Worm (Caenorhabditis elegans) whole organism, L2 larva: ENCODE results near the gene sma-4.

ENCODE experiments used
- F13H6.1 ChIP-seq: sonication (generic microtip); optimal IDR thresholded peaks from 2 replicates; lab custom pipeline; 2016; ENCODE audit warnings: missing genetic modification characterization, missing compliant biosample characterization
- R02D3.7 ChIP-seq: fragments of 150-350 bp; optimal IDR thresholded peaks from 2 replicates; lab custom pipeline; 2014; ENCODE audit warnings: missing biosample characterization, missing genetic modification characterization
- Y55F3AM.14 ChIP-seq: fragments of 200-800 bp; sonication (Bioruptor generic); optimal IDR thresholded peaks from 2 replicates; lab custom pipeline; 2018; ENCODE audit warnings: mild to moderate bottlenecking, missing genetic modification characterization, missing compliant biosample characterization
- aly-2 ChIP-seq: fragments of 150-350 bp; optimal IDR thresholded peaks from 2 replicates; lab custom pipeline; 2014; ENCODE audit warnings: missing biosample characterization, missing genetic modification characterization
- ama-1 ChIP-seq: fragments of 150-350 bp; optimal IDR thresholded peaks from 2 replicates; lab custom pipeline; 2018; ENCODE audit warnings: inconsistent platforms
- blmp-1 ChIP-seq: sonication (generic microtip); optimal IDR thresholded peaks from 2 replicates; lab custom pipeline; 2017; ENCODE audit warnings: missing genetic modification characterization, mild to moderate bottlenecking, missing compliant biosample characterization, antibody characterized with exemption, moderate library complexity; ENCODE audit not compliant: insufficient read depth
- crh-2 ChIP-seq: sonication (generic microtip); optimal IDR thresholded peaks from 2 replicates; lab custom pipeline; 2017; ENCODE audit warnings: missing biosample characterization, missing genetic modification characterization
- egl-27 ChIP-seq: sonication (generic microtip); optimal IDR thresholded peaks from 3 replicates; lab custom pipeline; 2017; ENCODE audit warnings: missing biosample characterization, missing genetic modification reagents, missing genetic modification characterization
- elt-1 ChIP-seq: fragments of 150-350 bp; optimal IDR thresholded peaks from 2 replicates; lab custom pipeline; 2014; ENCODE audit warnings: missing biosample characterization, missing genetic modification characterization
- fos-1 ChIP-seq: fragments of 150-350 bp; optimal IDR thresholded peaks from 2 replicates; lab custom pipeline; 2014; ENCODE audit warnings: missing biosample characterization, missing genetic modification characterization
- lin-11 ChIP-seq: fragments of 150-350 bp; sonication (generic microtip); optimal IDR thresholded peaks from 2 replicates; lab custom pipeline; 2014; ENCODE audit warnings: missing biosample characterization, missing genetic modification characterization, inconsistent platforms, mixed read lengths
- lin-13 ChIP-seq: fragments of 150-350 bp; optimal IDR thresholded peaks from 2 replicates; lab custom pipeline; 2014; ENCODE audit warnings: missing biosample characterization, missing genetic modification reagents, missing genetic modification characterization
- lsy-2 ChIP-seq, 2 experiments: fragments of 150-350 bp in 1 of 2; sonication (generic microtip) in 1 of 2; optimal IDR thresholded peaks; 2 replicates each; lab custom pipeline; 2014 to 2017; ENCODE audit warnings: missing biosample characterization in 2 of 2, missing genetic modification characterization in 2 of 2
- mab-5 ChIP-seq: fragments of 150-350 bp; optimal IDR thresholded peaks from 2 replicates; lab custom pipeline; 2014; ENCODE audit warnings: missing biosample characterization, missing genetic modification characterization
- mbf-1 ChIP-seq: sonication (generic microtip); optimal IDR thresholded peaks from 2 replicates; lab custom pipeline; 2017; ENCODE audit warnings: missing biosample characterization, missing genetic modification characterization
- nhr-11 ChIP-seq: fragments of 150-350 bp; optimal IDR thresholded peaks from 2 replicates; lab custom pipeline; 2014; ENCODE audit warnings: missing biosample characterization, missing genetic modification characterization
- nhr-12 ChIP-seq: fragments of 150-350 bp; optimal IDR thresholded peaks from 2 replicates; lab custom pipeline; 2014; ENCODE audit warnings: missing biosample characterization, missing genetic modification characterization
- nhr-21 ChIP-seq: fragments of 150-350 bp; optimal IDR thresholded peaks from 2 replicates; lab custom pipeline; 2014; ENCODE audit warnings: missing biosample characterization, missing genetic modification characterization
- nhr-23 ChIP-seq: fragments of 150-350 bp; optimal IDR thresholded peaks from 2 replicates; lab custom pipeline; 2014; ENCODE audit warnings: missing biosample characterization, missing genetic modification reagents, missing genetic modification characterization
- nhr-25 ChIP-seq: fragments of 150-350 bp; sonication (generic microtip); optimal IDR thresholded peaks from 3 replicates; lab custom pipeline; 2014; ENCODE audit warnings: missing biosample characterization, missing genetic modification characterization
- nhr-77 ChIP-seq: fragments of 150-350 bp; optimal IDR thresholded peaks from 2 replicates; lab custom pipeline; 2014; ENCODE audit warnings: missing biosample characterization, missing genetic modification characterization
- peb-1 ChIP-seq: fragments of 150-350 bp; optimal IDR thresholded peaks from 2 replicates; lab custom pipeline; 2014; ENCODE audit warnings: missing biosample characterization, missing genetic modification characterization
- sem-4 ChIP-seq: fragments of 150-350 bp; optimal IDR thresholded peaks from 2 replicates; lab custom pipeline; 2014; ENCODE audit warnings: missing biosample characterization, missing genetic modification reagents, missing genetic modification characterization
- sma-3 ChIP-seq: sonication (generic microtip); optimal IDR thresholded peaks from 2 replicates; lab custom pipeline; 2016; ENCODE audit warnings: missing genetic modification reagents, missing genetic modification characterization, missing compliant biosample characterization
- sma-9 ChIP-seq, 2 experiments: fragments of 150-350 bp in 1 of 2; sonication (generic microtip) in 1 of 2; optimal IDR thresholded peaks; 2 replicates each; lab custom pipeline; 2014 to 2016; ENCODE audit warnings: missing genetic modification characterization in 2 of 2, mild to moderate bottlenecking in 1 of 2, missing biosample characterization in 1 of 2, missing compliant biosample characterization in 1 of 2, missing genetic modification reagents in 1 of 2, moderate library complexity in 1 of 2
- snpc-4 ChIP-seq: fragments of 150-350 bp; optimal IDR thresholded peaks from 2 replicates; lab custom pipeline; 2014; ENCODE audit warnings: missing biosample characterization, missing genetic modification characterization
- unc-39 ChIP-seq: fragments of 150-350 bp; optimal IDR thresholded peaks from 2 replicates; lab custom pipeline; 2014; ENCODE audit warnings: missing biosample characterization, missing genetic modification characterization
- unc-62 ChIP-seq: fragments of 150-350 bp; optimal IDR thresholded peaks from 2 replicates; lab custom pipeline; 2014; ENCODE audit warnings: missing biosample characterization, missing genetic modification reagents, missing genetic modification characterization
- zag-1 ChIP-seq: fragments of 150-350 bp; optimal IDR thresholded peaks from 2 replicates; lab custom pipeline; 2014; ENCODE audit warnings: missing biosample characterization, missing genetic modification characterization
- ztf-11 ChIP-seq: sonication (generic microtip); optimal IDR thresholded peaks from 2 replicates; lab custom pipeline; 2017; ENCODE audit warnings: missing biosample characterization, missing genetic modification characterization
- ztf-4 ChIP-seq: fragments of 150-350 bp; optimal IDR thresholded peaks from 2 replicates; lab custom pipeline; 2014; ENCODE audit warnings: missing biosample characterization, missing genetic modification characterization

The sma-4 gene

ce11 chrIII:5810012-5810411 is 6.0 kb upstream of the sma-4 start:
- TF ChIP-seq fos-1 (peak; percentile 35), crh-2 (tag; lab: Kevin White, UChicago) (no peak)

ce11 chrIII:5811957-5812356 is 4.1 kb upstream of the sma-4 start:
- TF ChIP-seq unc-62 (GFP tag; lab: Kevin White, UChicago) = no peak
- TF ChIP-seq nhr-25 (tag; lab: Kevin White, UChicago) = no peak
- TF ChIP-seq egl-27 = no peak
- no peak for TF ChIP-seq nhr-23 (tag; lab: Kevin White, UChicago)
- no peak for TF ChIP-seq ztf-4 (tag; lab: Kevin White, UChicago)
- no peak for TF ChIP-seq lsy-2 (tag; optimal IDR thresholded peaks at IDR 0.05; lab: Kevin White, UChicago)
- TF ChIP-seq aly-2 (tag; lab: Kevin White, UChicago) = no peak

ce11 chrIII:5812672-5813071 is 3.4 kb upstream of the sma-4 start:
- TF ChIP-seq nhr-21 (tag; lab: Kevin White, UChicago) (peak; percentile 33), F13H6.1 (tag; lab: Kevin White, UChicago) (peak; percentile 9), fos-1 (peak; percentile 42), sma-3 (peak; percentile 75), lin-11 (tag; lab: Kevin White, UChicago) (no peak), sma-9 (GFP tag; optimal IDR thresholded peaks at IDR 0.05; lab: Kevin White, UChicago) (peak; percentile 21), sma-9 (tag; optimal IDR thresholded peaks at IDR 0.05; lab: Kevin White, UChicago) (no peak), nhr-25 (tag; lab: Kevin White, UChicago) (peak; percentile 33), ama-1 (lab: Kevin White, UChicago) (no peak), ztf-4 (tag; lab: Kevin White, UChicago) (no peak)
- TF ChIP-seq, all 48 proteins: peak for 6

ce11 chrIII:5813501-5813900 is 2.5 kb upstream of the sma-4 start:
- TF ChIP-seq mab-5 (no peak), sem-4 (tag; lab: Kevin White, UChicago) (peak; percentile 2), mbf-1 (tag; lab: Kevin White, UChicago) (no peak)

- no peak for TF ChIP-seq crh-2 (tag; lab: Kevin White, UChicago)
- no peak for TF ChIP-seq mab-5
- no peak for TF ChIP-seq nhr-77
- TF ChIP-seq sma-9 (GFP tag; optimal IDR thresholded peaks at IDR 0.05; lab: Kevin White, UChicago) = peak; percentile 64
- no peak for TF ChIP-seq sma-9 (tag; optimal IDR thresholded peaks at IDR 0.05; lab: Kevin White, UChicago)
- no peak for TF ChIP-seq ama-1 (lab: Kevin White, UChicago)
- peak; percentile 25 for TF ChIP-seq fos-1
- TF ChIP-seq F13H6.1 (tag; lab: Kevin White, UChicago) = no peak
- TF ChIP-seq nhr-21 (tag; lab: Kevin White, UChicago) = no peak
- TF ChIP-seq sma-3 = no peak
- TF ChIP-seq unc-39 (tag; lab: Kevin White, UChicago) = no peak
- TF ChIP-seq nhr-11 (tag; lab: Kevin White, UChicago) = no peak
- TF ChIP-seq nhr-12 (tag; lab: Kevin White, UChicago) = no peak
- TF ChIP-seq peb-1 = no peak
These were observed 1.9 kb upstream of the sma-4 start for ce11 chrIII:5814098-5814497.

- peak; percentile 6 for TF ChIP-seq nhr-25 (tag; lab: Kevin White, UChicago)
- TF ChIP-seq sma-3 = peak; percentile 34
- no peak for TF ChIP-seq Y55F3AM.14
- TF ChIP-seq lin-11 (tag; lab: Kevin White, UChicago) = no peak
- peak; percentile 48 for TF ChIP-seq sma-9 (GFP tag; optimal IDR thresholded peaks at IDR 0.05; lab: Kevin White, UChicago)
- no peak for TF ChIP-seq sma-9 (tag; optimal IDR thresholded peaks at IDR 0.05; lab: Kevin White, UChicago)
- TF ChIP-seq lin-13 = no peak
- peak; percentile 11 for TF ChIP-seq F13H6.1 (tag; lab: Kevin White, UChicago)
- peak; percentile 15 for TF ChIP-seq nhr-21 (tag; lab: Kevin White, UChicago)
- TF ChIP-seq, all 48 proteins: peak for 5
These were observed 1.2 kb upstream of the sma-4 start, which contains the start of gene R12B2.7 for ce11 chrIII:5814799-5815198. Gene R12B2.7, plus strand, starts transcription at chrIII:5815045.

ce11 chrIII:5822816-5823215 is 6.8 kb downstream of the sma-4 start:
- TF ChIP-seq nhr-11 (tag; lab: Kevin White, UChicago) (no peak), ztf-11 (tag; lab: Kevin White, UChicago) (no peak), ztf-4 (tag; lab: Kevin White, UChicago) (no peak), snpc-4 (tag; lab: Kevin White, UChicago) (no peak), blmp-1 (tag; lab: Kevin White, UChicago) (no peak), aly-2 (tag; lab: Kevin White, UChicago) (no peak), ama-1 (lab: Kevin White, UChicago) (no peak), lsy-2 (tag; optimal IDR thresholded peaks at IDR 0.05; lab: Kevin White, UChicago) (no peak), elt-1 (no peak), sma-9 (GFP tag; optimal IDR thresholded peaks at IDR 0.05; lab: Kevin White, UChicago) (no peak), sma-9 (tag; optimal IDR thresholded peaks at IDR 0.05; lab: Kevin White, UChicago) (no peak), zag-1 (tag; lab: Kevin White, UChicago) (no peak), egl-27 (no peak), mbf-1 (tag; lab: Kevin White, UChicago) (no peak), R02D3.7 (no peak), Y55F3AM.14 (no peak)
